Fruit fly (Drosophila melanogaster) S2 (cell line): ENCODE measurements around the gene Pex12.

Experiments
- CG8478 ChIP-seq: fragments of >200 bp; optimal IDR thresholded peaks from 2 replicates; lab custom pipeline; 2018
- CTCF ChIP-seq, 2 experiments: fragments of >200 bp; optimal IDR thresholded peaks; 2 replicates each; lab custom pipeline; 2018

DNA sequence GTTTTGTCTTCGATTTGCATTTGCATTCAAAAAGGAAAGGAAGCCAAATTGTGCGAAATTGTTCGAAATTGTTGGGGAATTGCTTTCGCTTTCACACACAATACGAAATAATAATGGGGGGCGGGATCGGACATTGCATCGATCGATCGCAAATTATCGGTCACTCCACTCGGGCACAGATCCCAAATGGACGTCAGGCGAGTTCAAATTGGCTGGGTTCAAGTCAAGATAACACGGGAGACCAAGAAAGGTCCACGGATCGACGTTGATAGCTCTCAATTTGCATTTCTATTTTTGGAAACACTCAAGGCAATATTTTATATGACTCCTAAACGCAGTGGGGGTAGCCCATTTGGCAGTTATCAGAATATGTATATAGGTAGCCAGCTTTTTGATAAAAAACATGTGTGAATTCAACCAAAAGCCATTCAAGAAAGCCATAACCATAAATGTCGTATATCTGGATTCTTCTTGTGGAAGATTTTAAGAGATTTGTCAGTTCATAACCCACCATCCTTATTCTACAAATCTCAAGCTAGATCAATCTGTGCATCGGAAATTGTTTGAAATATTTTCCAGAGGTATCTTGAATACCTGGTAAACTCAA is 33.4 kb downstream of the Pex12 start:
- TF ChIP-seq CG8478 (lab: Kevin White, UChicago) = no peak
- no peak for TF ChIP-seq CTCF (optimal IDR thresholded peaks at IDR 0.05; lab: Kevin White, UChicago)
